Worm (Caenorhabditis elegans) whole organism, midembryonic: ENCODE results near the gene srh-207.

ENCODE experiments used
- T22C8.4 ChIP-seq: fragments of 200-800 bp; sonication (Bioruptor generic); IDR thresholded peaks from 2 replicates; pipeline ENCODE4 v1.3.6; 2022; ENCODE audit warnings: missing genetic modification characterization, missing compliant biosample characterization
- cog-1 ChIP-seq: sonication (generic microtip); optimal IDR thresholded peaks from 2 replicates; lab custom pipeline; 2016; ENCODE audit warnings: missing genetic modification characterization, missing compliant biosample characterization
- flt-1 ChIP-seq: fragments of 200-800 bp; sonication (Bioruptor generic); IDR thresholded peaks from 2 replicates; pipeline ENCODE4 v1.3.6; 2022; ENCODE audit warnings: missing genetic modification characterization, missing compliant biosample characterization
- klf-2 ChIP-seq: fragments of 200-800 bp; sonication (Bioruptor generic); conservative IDR thresholded peaks from 2 replicates; pipeline ENCODE4 v1.3.6; 2022; ENCODE audit warnings: missing genetic modification reagents, missing genetic modification characterization, missing compliant biosample characterization
- med-1 ChIP-seq: sonication (generic microtip); optimal IDR thresholded peaks from 2 replicates; lab custom pipeline; 2017; ENCODE audit warnings: missing genetic modification characterization, mild to moderate bottlenecking, missing compliant biosample characterization, antibody characterized with exemption, missing genetic modification reagents; ENCODE audit not compliant: insufficient read depth
- ref-1 ChIP-seq: fragments of 200-800 bp; sonication (Bioruptor generic); conservative IDR thresholded peaks from 2 replicates; pipeline ENCODE4 v1.3.6; 2022; ENCODE audit warnings: missing genetic modification reagents, missing genetic modification characterization, missing compliant biosample characterization

ce11 chrV:18431450-18431849, 21.4 kb upstream of the srh-207 start, which contains the start of gene srw-82:
- TF ChIP-seq med-1 (GFP tag; lab: Kevin White, UChicago), result no peak
- TF ChIP-seq T22C8.4 (GFP tag; lab: Robert Waterston, UW), result no peak
- TF ChIP-seq klf-2 (GFP tag; lab: Robert Waterston, UW), result no peak
- TF ChIP-seq cog-1 (tag; lab: Kevin White, UChicago), result no peak
- TF ChIP-seq flt-1 (GFP tag; lab: Robert Waterston, UW), result no peak
- no peak for TF ChIP-seq ref-1 (GFP tag; lab: Robert Waterston, UW)
